Worm (Caenorhabditis elegans): ENCODE measurements around the gene mrpl-28.

DNA sequence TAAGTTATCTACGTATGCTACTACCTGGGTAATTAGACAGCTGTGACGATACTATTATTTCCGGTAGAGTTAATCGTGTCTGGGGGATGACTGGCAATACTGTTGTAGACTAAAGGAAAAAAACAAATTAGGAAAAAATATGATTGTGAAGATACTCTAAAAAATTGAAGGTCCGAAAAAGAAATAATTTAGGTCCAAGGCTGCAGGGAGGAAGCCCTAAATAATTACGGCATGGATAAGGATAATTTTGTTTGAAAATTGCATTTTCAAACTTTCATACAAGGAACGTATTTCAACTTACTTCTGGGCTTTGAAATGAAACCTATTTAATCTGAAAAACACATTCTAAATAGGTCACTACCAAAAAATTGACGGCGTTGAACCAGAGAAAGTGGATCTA is 26.9 kb downstream of the mrpl-28 start, which contains the start of gene srd-3:
- no peak for TF ChIP-seq ref-1 (GFP tag; conservative IDR thresholded peaks at IDR 0.05)
- no peak for TF ChIP-seq ztf-23 (GFP tag; IDR thresholded peaks at IDR 0.05)
- TF ChIP-seq cog-1 (tag; optimal IDR thresholded peaks at IDR 0.05) = no peak
- TF ChIP-seq flt-1 (GFP tag; IDR thresholded peaks at IDR 0.05) = no peak
- TF ChIP-seq klf-2 (GFP tag; conservative IDR thresholded peaks at IDR 0.05) = no peak
- no peak for TF ChIP-seq tab-1 (GFP tag; IDR thresholded peaks at IDR 0.05)

All from whole organism, midembryonic.